Worm (Caenorhabditis elegans) whole organism, mixed stage, embryonic: ENCODE measurements around the gene psd-1.

Source experiments
- bed-3 ChIP-seq: fragments of 200-800 bp; sonication (Bioruptor generic); optimal IDR thresholded peaks from 3 replicates; lab custom pipeline; 2018; ENCODE audit warnings: mild to moderate bottlenecking, missing genetic modification characterization, moderate library complexity, missing compliant biosample characterization
- blmp-1 ChIP-seq: fragments of 150-350 bp; optimal IDR thresholded peaks from 2 replicates; lab custom pipeline; 2014; ENCODE audit warnings: missing biosample characterization, missing genetic modification characterization
- ceh-39 ChIP-seq: fragments of 150-350 bp; optimal IDR thresholded peaks from 2 replicates; lab custom pipeline; 2014; ENCODE audit warnings: missing biosample characterization, missing genetic modification characterization
- ceh-43 ChIP-seq: fragments of 200-800 bp; sonication (Bioruptor generic); optimal IDR thresholded peaks from 2 replicates; lab custom pipeline; 2018; ENCODE audit warnings: mild to moderate bottlenecking, missing genetic modification characterization, moderate library complexity, missing compliant biosample characterization
- ceh-83 ChIP-seq: fragments of 200-800 bp; sonication (Bioruptor generic); optimal IDR thresholded peaks from 2 replicates; lab custom pipeline; 2018; ENCODE audit warnings: mild to moderate bottlenecking, missing genetic modification characterization, missing compliant biosample characterization
- ces-1 ChIP-seq: fragments of 150-350 bp; optimal IDR thresholded peaks from 2 replicates; lab custom pipeline; 2014; ENCODE audit warnings: missing biosample characterization, missing genetic modification reagents, missing genetic modification characterization
- cnd-1 ChIP-seq: fragments of 200-800 bp; sonication (Bioruptor generic); optimal IDR thresholded peaks from 2 replicates; lab custom pipeline; 2018; ENCODE audit warnings: mild to moderate bottlenecking, missing genetic modification characterization, missing compliant biosample characterization
- elt-1 ChIP-seq: sonication (generic microtip); optimal IDR thresholded peaks from 2 replicates; lab custom pipeline; 2017; ENCODE audit warnings: missing genetic modification characterization, mild to moderate bottlenecking, missing compliant biosample characterization, antibody characterized with exemption, moderate library complexity, borderline replicate concordance; ENCODE audit not compliant: insufficient read depth
- ham-2 ChIP-seq: fragments of 200-800 bp; sonication (Bioruptor generic); optimal IDR thresholded peaks from 2 replicates; lab custom pipeline; 2018; ENCODE audit warnings: mild to moderate bottlenecking, missing genetic modification characterization, missing compliant biosample characterization
- hlh-1 ChIP-seq: fragments of 150-350 bp; optimal IDR thresholded peaks from 2 replicates; lab custom pipeline; 2014; ENCODE audit warnings: missing biosample characterization, missing genetic modification reagents, missing genetic modification characterization
- lin-13 ChIP-seq: fragments of 150-350 bp; optimal IDR thresholded peaks from 2 replicates; lab custom pipeline; 2014; ENCODE audit warnings: missing biosample characterization, missing genetic modification characterization
- lin-32 ChIP-seq: fragments of 200-800 bp; sonication (Bioruptor generic); optimal IDR thresholded peaks from 2 replicates; lab custom pipeline; 2018; ENCODE audit warnings: mild to moderate bottlenecking, missing genetic modification characterization, missing compliant biosample characterization
- lsy-2 ChIP-seq: fragments of 150-350 bp; optimal IDR thresholded peaks from 2 replicates; lab custom pipeline; 2014; ENCODE audit warnings: missing biosample characterization, missing genetic modification characterization
- mab-5 ChIP-seq: fragments of 150-350 bp; optimal IDR thresholded peaks from 2 replicates; lab custom pipeline; 2014; ENCODE audit warnings: missing biosample characterization, missing genetic modification characterization
- mep-1 ChIP-seq: fragments of 150-350 bp; optimal IDR thresholded peaks from 2 replicates; lab custom pipeline; 2017; ENCODE audit warnings: missing biosample characterization, missing genetic modification reagents, missing genetic modification characterization, inconsistent platforms
- mls-2 ChIP-seq: sonication (generic microtip); optimal IDR thresholded peaks from 2 replicates; lab custom pipeline; 2016; ENCODE audit warnings: mild to moderate bottlenecking, missing genetic modification characterization, moderate library complexity, missing compliant biosample characterization
- nhr-12 ChIP-seq: fragments of 150-350 bp; optimal IDR thresholded peaks from 2 replicates; lab custom pipeline; 2014; ENCODE audit warnings: missing biosample characterization, missing genetic modification characterization
- nhr-2 ChIP-seq: fragments of 150-350 bp; optimal IDR thresholded peaks from 2 replicates; lab custom pipeline; 2014; ENCODE audit warnings: missing biosample characterization, missing genetic modification characterization
- nhr-237 ChIP-seq: fragments of 150-350 bp; optimal IDR thresholded peaks from 2 replicates; lab custom pipeline; 2014; ENCODE audit warnings: missing biosample characterization, missing genetic modification characterization
- nhr-28 ChIP-seq: fragments of 150-350 bp; optimal IDR thresholded peaks from 2 replicates; lab custom pipeline; 2014; ENCODE audit warnings: missing biosample characterization, missing genetic modification characterization
- nhr-76 ChIP-seq: sonication (generic microtip); optimal IDR thresholded peaks from 2 replicates; lab custom pipeline; 2017; ENCODE audit warnings: missing biosample characterization, missing genetic modification characterization
- pha-4 ChIP-seq: fragments of 150-350 bp; optimal IDR thresholded peaks from 2 replicates; lab custom pipeline; 2018; ENCODE audit warnings: missing biosample characterization, missing genetic modification reagents, missing genetic modification characterization
- sem-2 ChIP-seq: fragments of 200-800 bp; sonication (Bioruptor generic); optimal IDR thresholded peaks from 2 replicates; lab custom pipeline; 2018; ENCODE audit warnings: mild to moderate bottlenecking, missing genetic modification characterization, missing compliant biosample characterization
- sptf-1 ChIP-seq: sonication (generic microtip); optimal IDR thresholded peaks from 2 replicates; lab custom pipeline; 2017; ENCODE audit warnings: mild to moderate bottlenecking, missing genetic modification characterization, moderate library complexity, missing compliant biosample characterization
- tbx-8 ChIP-seq: fragments of 200-800 bp; sonication (Bioruptor generic); optimal IDR thresholded peaks from 2 replicates; lab custom pipeline; 2018; ENCODE audit warnings: mild to moderate bottlenecking, missing genetic modification characterization, moderate library complexity, missing compliant biosample characterization
- unc-120 ChIP-seq: sonication (generic microtip); optimal IDR thresholded peaks from 2 replicates; lab custom pipeline; 2017; ENCODE audit warnings: missing genetic modification characterization, missing compliant biosample characterization; ENCODE audit not compliant: poor library complexity, severe bottlenecking
- unc-62 ChIP-seq: fragments of 150-350 bp; optimal IDR thresholded peaks from 2 replicates; lab custom pipeline; 2014; ENCODE audit warnings: missing biosample characterization, missing genetic modification reagents, missing genetic modification characterization
- zip-8 ChIP-seq: fragments of 150-350 bp; optimal IDR thresholded peaks from 2 replicates; lab custom pipeline; 2014; ENCODE audit warnings: missing biosample characterization, missing genetic modification characterization

Gene psd-1

ce11 chrIII:7275296-7275695 lies at the start of gene psd-1:
psd-1 (minus strand) TSS chrIII:7275396.
- no peak for TF ChIP-seq pha-4 (tag; lab: Kevin White, UChicago)
- no peak for TF ChIP-seq nhr-2
- no peak for TF ChIP-seq lin-32
- TF ChIP-seq mep-1 (tag; lab: Kevin White, UChicago), result no peak
- TF ChIP-seq zip-8 (tag; lab: Kevin White, UChicago), result no peak
- TF ChIP-seq mls-2, result no peak

ce11 chrIII:7323331-7323730 lies 48.1 kb upstream of the psd-1 start:
- TF ChIP-seq unc-62 (no peak), nhr-237 (tag; lab: Kevin White, UChicago) (no peak), nhr-12 (no peak), zip-8 (tag; lab: Kevin White, UChicago) (no peak), elt-1 (tag; lab: Kevin White, UChicago) (no peak), ces-1 (GFP tag; lab: Kevin White, UChicago) (no peak), bed-3 (GFP tag; lab: Kevin White, UChicago) (no peak), blmp-1 (no peak), unc-120 (no peak), lin-13 (tag; lab: Kevin White, UChicago) (no peak), hlh-1 (no peak), ceh-43 (no peak), nhr-76 (no peak), mep-1 (tag; lab: Kevin White, UChicago) (no peak)

ce11 chrIII:7322018-7322417 lies 46.8 kb upstream of the psd-1 start:
- no peak for TF ChIP-seq tbx-8 (GFP tag; lab: Kevin White, UChicago)
- peak; percentile 79 for TF ChIP-seq pha-4 (tag; lab: Kevin White, UChicago)
- TF ChIP-seq, all 35 proteins: peak for 1

ce11 chrIII:7319390-7319789 lies 44.2 kb upstream of the psd-1 start, which contains the start of gene F56C9.8:
F56C9.8 (minus strand) TSS chrIII:7319509.
- no peak for TF ChIP-seq nhr-12
- TF ChIP-seq sptf-1 (tag; lab: Kevin White, UChicago), result no peak
- no peak for TF ChIP-seq zip-8 (tag; lab: Kevin White, UChicago)
- TF ChIP-seq mab-5 (tag; lab: Kevin White, UChicago), result no peak
- no peak for TF ChIP-seq lsy-2 (tag; lab: Kevin White, UChicago)
- TF ChIP-seq pha-4 (tag; lab: Kevin White, UChicago), result no peak
- no peak for TF ChIP-seq unc-120
- TF ChIP-seq nhr-28 (tag; lab: Kevin White, UChicago), result no peak
- no peak for TF ChIP-seq ceh-39
- no peak for TF ChIP-seq ceh-43
- TF ChIP-seq nhr-2, result no peak
- TF ChIP-seq blmp-1, result no peak
- TF ChIP-seq tbx-8 (GFP tag; lab: Kevin White, UChicago), result no peak
- TF ChIP-seq ces-1 (GFP tag; lab: Kevin White, UChicago), result no peak
- no peak for TF ChIP-seq cnd-1 (tag; lab: Kevin White, UChicago)
- TF ChIP-seq mls-2, result no peak
- TF ChIP-seq mep-1 (tag; lab: Kevin White, UChicago), result no peak

- no peak for TF ChIP-seq tbx-8 (GFP tag; lab: Kevin White, UChicago)
- peak; percentile 83 for TF ChIP-seq pha-4 (tag; lab: Kevin White, UChicago)
- no peak for TF ChIP-seq sem-2
- TF ChIP-seq unc-120, result no peak
- no peak for TF ChIP-seq ham-2 (GFP tag; lab: Kevin White, UChicago)
- TF ChIP-seq mab-5 (tag; lab: Kevin White, UChicago), result no peak
- TF ChIP-seq, all 35 proteins: peak for 1
These were observed 42.2 kb upstream of the psd-1 start for ce11 chrIII:7317354-7317753.

ce11 chrIII:7314927-7315547 lies 39.8 kb upstream of the psd-1 start, which contains the start of gene nspg-6:
nspg-6 (minus strand) TSS chrIII:7314977.
- TF ChIP-seq ceh-83, result no peak
- no peak for TF ChIP-seq nhr-12
- no peak for TF ChIP-seq bed-3 (GFP tag; lab: Kevin White, UChicago)
- TF ChIP-seq, all 35 proteins: peak for 0
